Fruit fly (Drosophila melanogaster) ovary, adult (tissue): ENCODE results near the gene 14-3-3epsilon.

ENCODE experiments used
- CG17801 ChIP-seq: fragments of 200-800 bp; optimal IDR thresholded peaks from 2 replicates; lab custom pipeline; 2019; ENCODE audit warnings: missing biosample characterization, mild to moderate bottlenecking, missing genetic modification characterization, moderate library complexity; ENCODE audit not compliant: partially characterized antibody

14-3-3epsilon gene

dm6 chr3R:18250815-18251214 is 8.5 kb downstream of the 14-3-3epsilon start, which contains the start of gene CG18598:
Gene CG18598 (plus strand): TSS chr3R:18251115.
- no peak for TF ChIP-seq CG17801 (GFP tag; lab: Kevin White, UChicago)

dm6 chr3R:18251876-18252275 is 9.5 kb downstream of the 14-3-3epsilon start:
- TF ChIP-seq CG17801 (GFP tag; lab: Kevin White, UChicago) = no peak

dm6 chr3R:18252578-18252977 is 10.2 kb downstream of the 14-3-3epsilon start, which contains the start of gene CG12320:
Gene CG12320 (minus strand): TSS chr3R:18252734.
- TF ChIP-seq CG17801 (GFP tag; lab: Kevin White, UChicago) = no peak

dm6 chr3R:18255281-18255680 is 12.9 kb downstream of the 14-3-3epsilon start, which contains the start of the genes Ada2a, Polr2D, Tgs1 and moi:
Gene Ada2a (minus strand): TSS chr3R:18255487.
Gene Polr2D (minus strand): TSS chr3R:18255487.
Gene Tgs1 (plus strand): TSS chr3R:18255530.
Gene moi (plus strand): TSS chr3R:18255530.
- TF ChIP-seq CG17801 (GFP tag; lab: Kevin White, UChicago) = peak; percentile 23

dm6 chr3R:18260016-18260415 is 17.7 kb downstream of the 14-3-3epsilon start:
- TF ChIP-seq CG17801 (GFP tag; lab: Kevin White, UChicago) = no peak

dm6 chr3R:18261602-18262001 is 19.3 kb downstream of the 14-3-3epsilon start:
- no peak for TF ChIP-seq CG17801 (GFP tag; lab: Kevin White, UChicago)

- TF ChIP-seq CG17801 (GFP tag; lab: Kevin White, UChicago) = no peak
These were observed 22.9 kb downstream of the 14-3-3epsilon start for dm6 chr3R:18265275-18265674.

- no peak for TF ChIP-seq CG17801 (GFP tag; lab: Kevin White, UChicago)
These were observed 24.3 kb downstream of the 14-3-3epsilon start for dm6 chr3R:18266665-18267064.

dm6 chr3R:18267489-18267888 is 25.2 kb downstream of the 14-3-3epsilon start, which contains the start of gene CG18599:
Gene CG18599 (plus strand): TSS chr3R:18267789.
- TF ChIP-seq CG17801 (GFP tag; lab: Kevin White, UChicago) = no peak

- no peak for TF ChIP-seq CG17801 (GFP tag; lab: Kevin White, UChicago)
These were observed 27.5 kb downstream of the 14-3-3epsilon start for dm6 chr3R:18269744-18270348.

- peak; percentile 40 for TF ChIP-seq CG17801 (GFP tag; lab: Kevin White, UChicago)
These were observed 32.2 kb downstream of the 14-3-3epsilon start, which contains the start of the genes Vps39 and eIF1A for dm6 chr3R:18274328-18275098. Gene Vps39 (minus strand): TSS chr3R:18274446. Gene eIF1A (plus strand): TSS chr3R:18274665.

- TF ChIP-seq CG17801 (GFP tag; lab: Kevin White, UChicago) = no peak
These were observed 32.9 kb downstream of the 14-3-3epsilon start for dm6 chr3R:18275113-18275782.

dm6 chr3R:18276688-18277087 is 34.4 kb downstream of the 14-3-3epsilon start:
- TF ChIP-seq CG17801 (GFP tag; lab: Kevin White, UChicago) = no peak

- no peak for TF ChIP-seq CG17801 (GFP tag; lab: Kevin White, UChicago)
These were observed 35.1 kb downstream of the 14-3-3epsilon start for dm6 chr3R:18277406-18277805.

dm6 chr3R:18279494-18279893 is 37.2 kb downstream of the 14-3-3epsilon start, which contains the start of gene CG7142:
Gene CG7142 (minus strand): TSS chr3R:18279522.
- no peak for TF ChIP-seq CG17801 (GFP tag; lab: Kevin White, UChicago)
